Fruit fly (Drosophila melanogaster) whole organism, embryonic: ENCODE measurements around the gene Gr63a.

Experiments used
- Bteb2 ChIP-seq: fragments of 200-800 bp; sonication (Bioruptor generic); optimal IDR thresholded peaks from 2 replicates; lab custom pipeline; 2016; ENCODE audit warnings: missing biosample characterization, missing genetic modification characterization
- C15 ChIP-seq: fragments of 200-800 bp; sonication (Bioruptor generic); IDR thresholded peaks from 3 replicates; pipeline ENCODE4 v1.3.6; 2022; ENCODE audit warnings: missing biosample characterization, missing genetic modification characterization
- CG10267 ChIP-seq: fragments of 200-800 bp; sonication (Bioruptor generic); optimal IDR thresholded peaks from 2 replicates; lab custom pipeline; 2018; ENCODE audit warnings: missing biosample characterization, mild to moderate bottlenecking, missing genetic modification characterization, moderate library complexity
- CG11504 ChIP-seq: fragments of 200-800 bp; sonication (Bioruptor generic); optimal IDR thresholded peaks from 3 replicates; lab custom pipeline; 2019; ENCODE audit warnings: missing biosample characterization, mild to moderate bottlenecking, missing genetic modification characterization, moderate library complexity
- CG12219 ChIP-seq: fragments of 200-800 bp; sonication (Bioruptor generic); optimal IDR thresholded peaks from 3 replicates; lab custom pipeline; 2018; ENCODE audit warnings: missing biosample characterization, mild to moderate bottlenecking, missing genetic modification characterization
- CG12299 ChIP-seq: fragments of 200-800 bp; sonication (Bioruptor generic); optimal IDR thresholded peaks from 2 replicates; lab custom pipeline; 2018; ENCODE audit warnings: missing biosample characterization, mild to moderate bottlenecking, missing genetic modification characterization
- CG14667 ChIP-seq: fragments of 200-800 bp; sonication (Bioruptor generic); IDR thresholded peaks from 2 replicates; pipeline ENCODE4 v1.3.6; 2022; ENCODE audit warnings: missing biosample characterization, missing genetic modification characterization
- CG16813 ChIP-seq: fragments of 200-800 bp; sonication (Bioruptor generic); IDR thresholded peaks from 3 replicates; pipeline ENCODE4 v1.3.6; 2022; ENCODE audit warnings: missing biosample characterization, missing genetic modification characterization; ENCODE audit not compliant: partially characterized antibody
- CG16815 ChIP-seq: fragments of 200-800 bp; sonication (Bioruptor generic); optimal IDR thresholded peaks from 3 replicates; lab custom pipeline; 2017; ENCODE audit warnings: missing biosample characterization, mild to moderate bottlenecking, missing genetic modification characterization
- CG30431 ChIP-seq: fragments of 200-800 bp; sonication (Bioruptor generic); optimal IDR thresholded peaks from 2 replicates; lab custom pipeline; 2017; ENCODE audit warnings: missing biosample characterization, missing genetic modification characterization
- CG31441 ChIP-seq: fragments of 200-800 bp; sonication (Bioruptor generic); IDR thresholded peaks from 2 replicates; pipeline ENCODE4 v1.3.6; 2022; ENCODE audit warnings: missing biosample characterization, missing genetic modification characterization
- CG32767 ChIP-seq: fragments of 200-800 bp; sonication (Bioruptor generic); IDR thresholded peaks from 2 replicates; pipeline ENCODE4 v1.3.6; 2022; ENCODE audit warnings: missing biosample characterization, missing genetic modification characterization
- CG34376 ChIP-seq: fragments of 200-800 bp; sonication (Bioruptor generic); optimal IDR thresholded peaks from 2 replicates; lab custom pipeline; 2018; ENCODE audit warnings: missing biosample characterization, mild to moderate bottlenecking, missing genetic modification characterization
- CG42726 ChIP-seq: fragments of 200-800 bp; sonication (Bioruptor generic); IDR thresholded peaks from 2 replicates; pipeline ENCODE4 v1.3.6; 2022; ENCODE audit warnings: missing biosample characterization, missing genetic modification characterization; ENCODE audit not compliant: partially characterized antibody
- CG4424 ChIP-seq: fragments of 200-800 bp; sonication (Bioruptor generic); optimal IDR thresholded peaks from 3 replicates; lab custom pipeline; 2016; ENCODE audit warnings: missing biosample characterization, missing genetic modification characterization
- CG5953 ChIP-seq: fragments of 200-800 bp; sonication (Bioruptor generic); IDR thresholded peaks from 2 replicates; pipeline ENCODE4 v1.3.6; 2022; ENCODE audit warnings: missing biosample characterization, missing genetic modification characterization
- CG7271 ChIP-seq: fragments of 200-800 bp; sonication (Bioruptor generic); optimal IDR thresholded peaks from 2 replicates; lab custom pipeline; 2018; ENCODE audit warnings: missing biosample characterization, mild to moderate bottlenecking, missing genetic modification characterization, moderate library complexity
- CG7963 ChIP-seq: fragments of 200-800 bp; sonication (Bioruptor generic); IDR thresholded peaks from 3 replicates; pipeline ENCODE4 v1.3.6; 2022; ENCODE audit warnings: missing biosample characterization, missing genetic modification characterization; ENCODE audit not compliant: partially characterized antibody
- CG8924 ChIP-seq: fragments of 200-800 bp; optimal IDR thresholded peaks from 3 replicates; lab custom pipeline; 2019; ENCODE audit warnings: missing biosample characterization, mild to moderate bottlenecking, missing genetic modification characterization, moderate library complexity
- CG9215 ChIP-seq: fragments of 200-800 bp; sonication (Bioruptor generic); IDR thresholded peaks from 2 replicates; pipeline ENCODE4 v1.3.6; 2022; ENCODE audit warnings: missing biosample characterization, missing genetic modification characterization
- CG9797 ChIP-seq: fragments of 200-800 bp; sonication (Bioruptor generic); optimal IDR thresholded peaks from 3 replicates; lab custom pipeline; 2018; ENCODE audit warnings: missing biosample characterization, mild to moderate bottlenecking, missing genetic modification characterization
- CrebB ChIP-seq: fragments of 200-800 bp; sonication (Bioruptor generic); optimal IDR thresholded peaks from 3 replicates; lab custom pipeline; 2018; ENCODE audit warnings: missing biosample characterization, mild to moderate bottlenecking, missing genetic modification characterization
- Dbx ChIP-seq: fragments of 200-800 bp; sonication (Bioruptor generic); IDR thresholded peaks from 3 replicates; pipeline ENCODE4 v1.3.6; 2022; ENCODE audit warnings: missing biosample characterization, missing genetic modification characterization
- E2f2 ChIP-seq: fragments of 200-800 bp; sonication (Bioruptor generic); IDR thresholded peaks from 2 replicates; pipeline ENCODE4 v1.3.6; 2022; ENCODE audit warnings: missing biosample characterization, missing genetic modification characterization
- Hr3 ChIP-seq: fragments of 200-800 bp; sonication (Bioruptor generic); optimal IDR thresholded peaks from 3 replicates; lab custom pipeline; 2016; ENCODE audit warnings: missing biosample characterization, missing genetic modification characterization
- Hr78 ChIP-seq, 2 experiments: fragments of 200-800 bp in 1 of 2; fragments of >200 bp in 1 of 2; sonication (Bioruptor generic) in 1 of 2; optimal IDR thresholded peaks; 2 replicates each; lab custom pipeline; 2017 to 2019; ENCODE audit warnings: missing biosample characterization in 2 of 2, missing genetic modification characterization in 2 of 2, mild to moderate bottlenecking in 1 of 2, moderate library complexity in 1 of 2
- Hsf ChIP-seq: fragments of 200-800 bp; sonication (Bioruptor generic); optimal IDR thresholded peaks from 3 replicates; lab custom pipeline; 2016; ENCODE audit warnings: missing biosample characterization, missing genetic modification characterization
- Jarid2 ChIP-seq: fragments of 200-800 bp; sonication (Bioruptor generic); optimal IDR thresholded peaks from 3 replicates; lab custom pipeline; 2017; ENCODE audit warnings: mild to moderate bottlenecking, missing biosample characterization, missing genetic modification reagents, missing genetic modification characterization
- Mrtf ChIP-seq: fragments of 200-800 bp; sonication (Bioruptor generic); IDR thresholded peaks from 3 replicates; pipeline ENCODE4 v1.3.6; 2022; ENCODE audit warnings: missing biosample characterization, missing genetic modification characterization
- Nf-YA ChIP-seq: fragments of 200-800 bp; sonication (Bioruptor generic); IDR thresholded peaks from 2 replicates; pipeline ENCODE4 v1.3.6; 2022; ENCODE audit warnings: missing biosample characterization, missing genetic modification characterization
- Nf-YC ChIP-seq: fragments of 200-800 bp; optimal IDR thresholded peaks from 3 replicates; lab custom pipeline; 2019; ENCODE audit warnings: missing biosample characterization, mild to moderate bottlenecking, missing genetic modification characterization, moderate library complexity
- Oli ChIP-seq: fragments of 200-800 bp; sonication (Bioruptor generic); optimal IDR thresholded peaks from 2 replicates; lab custom pipeline; 2018; ENCODE audit warnings: missing biosample characterization, mild to moderate bottlenecking, missing genetic modification characterization, moderate library complexity
- Pdp1 ChIP-seq, 2 experiments: fragments of 200-800 bp; sonication (Bioruptor generic); optimal IDR thresholded peaks; 3 replicates each; lab custom pipeline; 2016; ENCODE audit warnings: missing biosample characterization in 2 of 2, missing genetic modification characterization in 2 of 2, mild to moderate bottlenecking in 1 of 2, moderate library complexity in 1 of 2
- TFAM ChIP-seq: fragments of 200-800 bp; sonication (Bioruptor generic); optimal IDR thresholded peaks from 2 replicates; lab custom pipeline; 2017; ENCODE audit warnings: missing biosample characterization, missing genetic modification characterization, inconsistent platforms
- Tbp ChIP-seq: fragments of >200 bp; optimal IDR thresholded peaks from 2 replicates; lab custom pipeline; 2018; ENCODE audit warnings: missing biosample characterization, missing genetic modification characterization
- al ChIP-seq: fragments of 200-800 bp; sonication (Bioruptor generic); IDR thresholded peaks from 2 replicates; pipeline ENCODE4 v1.3.6; 2022; ENCODE audit warnings: missing biosample characterization, missing genetic modification characterization
- ase ChIP-seq: fragments of 200-800 bp; sonication (Bioruptor generic); IDR thresholded peaks from 3 replicates; pipeline ENCODE4 v1.3.6; 2022; ENCODE audit warnings: missing biosample characterization, missing genetic modification characterization
- corto ChIP-seq: fragments of 200-800 bp; sonication (Bioruptor generic); optimal IDR thresholded peaks from 2 replicates; lab custom pipeline; 2016; ENCODE audit warnings: missing biosample characterization, mild to moderate bottlenecking, missing genetic modification characterization, moderate library complexity
- dmrt99B ChIP-seq: fragments of 200-800 bp; sonication (Bioruptor generic); optimal IDR thresholded peaks from 2 replicates; lab custom pipeline; 2018; ENCODE audit warnings: missing biosample characterization, mild to moderate bottlenecking, missing genetic modification characterization, moderate library complexity
- emc ChIP-seq: fragments of 200-800 bp; sonication (Bioruptor generic); optimal IDR thresholded peaks from 2 replicates; lab custom pipeline; 2016; ENCODE audit warnings: missing biosample characterization, missing genetic modification characterization
- ken ChIP-seq: fragments of 200-800 bp; sonication (Bioruptor generic); IDR thresholded peaks from 3 replicates; pipeline ENCODE4 v1.3.6; 2022; ENCODE audit warnings: missing biosample characterization, missing genetic modification characterization
- otp ChIP-seq: fragments of 200-800 bp; sonication (Bioruptor generic); IDR thresholded peaks from 3 replicates; pipeline ENCODE4, ENCODE4 v1.3.6; 2022; ENCODE audit warnings: missing biosample characterization, missing genetic modification characterization
- pfk ChIP-seq: fragments of 200-800 bp; sonication (Bioruptor generic); optimal IDR thresholded peaks from 2 replicates; lab custom pipeline; 2018; ENCODE audit warnings: missing biosample characterization, mild to moderate bottlenecking, missing genetic modification characterization, moderate library complexity
- pita ChIP-seq: fragments of 200-800 bp; sonication (Bioruptor generic); optimal IDR thresholded peaks from 2 replicates; lab custom pipeline; 2017; ENCODE audit warnings: missing biosample characterization, mild to moderate bottlenecking, missing genetic modification characterization
- repo ChIP-seq: fragments of 200-800 bp; sonication (Bioruptor generic); optimal IDR thresholded peaks from 2 replicates; lab custom pipeline; 2016; ENCODE audit warnings: missing biosample characterization, missing genetic modification characterization
- sima ChIP-seq: fragments of 200-800 bp; sonication (Bioruptor generic); optimal IDR thresholded peaks from 2 replicates; lab custom pipeline; 2016; ENCODE audit warnings: missing biosample characterization, missing genetic modification characterization
- slp2 ChIP-seq: fragments of 200-800 bp; sonication (Bioruptor generic); optimal IDR thresholded peaks from 2 replicates; lab custom pipeline; 2016; ENCODE audit warnings: missing biosample characterization, missing genetic modification characterization
- sug ChIP-seq: fragments of 200-800 bp; optimal IDR thresholded peaks from 2 replicates; lab custom pipeline; 2019; ENCODE audit warnings: missing biosample characterization, mild to moderate bottlenecking, missing genetic modification characterization, moderate library complexity
- tap ChIP-seq: fragments of 200-800 bp; optimal IDR thresholded peaks from 3 replicates; lab custom pipeline; 2019; ENCODE audit warnings: missing biosample characterization, mild to moderate bottlenecking, missing genetic modification characterization, moderate library complexity
- tio ChIP-seq: fragments of 200-800 bp; sonication (Bioruptor generic); optimal IDR thresholded peaks from 2 replicates; lab custom pipeline; 2017; ENCODE audit warnings: missing biosample characterization, missing genetic modification characterization, inconsistent platforms
- zen ChIP-seq: fragments of 200-800 bp; sonication (Bioruptor generic); optimal IDR thresholded peaks from 3 replicates; lab custom pipeline; 2018; ENCODE audit warnings: missing biosample characterization, mild to moderate bottlenecking, missing genetic modification characterization, moderate library complexity
- zf30C ChIP-seq: fragments of 200-800 bp; sonication (Bioruptor generic); optimal IDR thresholded peaks from 3 replicates; lab custom pipeline; 2018; ENCODE audit warnings: missing biosample characterization, mild to moderate bottlenecking, missing genetic modification characterization

The Gr63a gene

dm6 chr3L:3851847-3852246 lies 44.6 kb downstream of the Gr63a start (continued):
- no peak for TF ChIP-seq CG7271 (tag; lab: Kevin White, UChicago)
- TF ChIP-seq Dbx (GFP tag; lab: Robert Waterston, UW): no peak
- TF ChIP-seq CG9215 (GFP tag; lab: Robert Waterston, UW): no peak
- TF ChIP-seq sug (tag; lab: Kevin White, UChicago): no peak
- no peak for TF ChIP-seq tap (tag; lab: Kevin White, UChicago)
- TF ChIP-seq CG9797: no peak
- TF ChIP-seq CG16813 (GFP tag; lab: Robert Waterston, UW): no peak
- TF ChIP-seq CG31441 (GFP tag; lab: Robert Waterston, UW): peak; percentile 52
- peak; percentile 45 for TF ChIP-seq CG11504 (tag; lab: Kevin White, UChicago)
- TF ChIP-seq sima (GFP tag; lab: Kevin White, UChicago): no peak
- peak; percentile 41 for TF ChIP-seq Oli (tag; lab: Kevin White, UChicago)
- peak; percentile 44 for TF ChIP-seq dmrt99B (tag; lab: Kevin White, UChicago)
- TF ChIP-seq Bteb2 (GFP tag; lab: Kevin White, UChicago): no peak
- no peak for TF ChIP-seq repo (GFP tag; lab: Kevin White, UChicago)
- peak; percentile 12 for TF ChIP-seq Hsf (GFP tag; lab: Kevin White, UChicago)
- peak; percentile 31 to 34 for TF ChIP-seq Pdp1 (GFP tag; optimal IDR thresholded peaks at IDR 0.05; lab: Kevin White, UChicago)
- no peak for TF ChIP-seq tio (GFP tag; lab: Kevin White, UChicago)
- TF ChIP-seq Hr78 (GFP tag; optimal IDR thresholded peaks at IDR 0.05; lab: Kevin White, UChicago): no peak
- no peak for TF ChIP-seq CG7963 (GFP tag; lab: Robert Waterston, UW)
- no peak for TF ChIP-seq ken (GFP tag; lab: Robert Waterston, UW)
- TF ChIP-seq TFAM (GFP tag; lab: Kevin White, UChicago): no peak
- TF ChIP-seq CG5953: no peak
- TF ChIP-seq CG8924 (tag; lab: Kevin White, UChicago): peak; percentile 26
- TF ChIP-seq CG42726 (GFP tag; lab: Robert Waterston, UW): no peak
- peak; percentile 15 for TF ChIP-seq zf30C (GFP tag; lab: Kevin White, UChicago)
- TF ChIP-seq CG12219 (GFP tag; lab: Kevin White, UChicago): peak; percentile 27
- no peak for TF ChIP-seq CrebB (tag; lab: Kevin White, UChicago)
- no peak for TF ChIP-seq al (GFP tag; lab: Robert Waterston, UW)
- peak; percentile 6 for TF ChIP-seq CG16815 (GFP tag; lab: Kevin White, UChicago)
- TF ChIP-seq otp (GFP tag; lab: Robert Waterston, UW): no peak
- TF ChIP-seq corto (GFP tag; lab: Kevin White, UChicago): no peak
- no peak for TF ChIP-seq Nf-YA (GFP tag; lab: Robert Waterston, UW)
- no peak for TF ChIP-seq Nf-YC (tag; lab: Kevin White, UChicago)
- no peak for TF ChIP-seq C15 (GFP tag; lab: Robert Waterston, UW)
- TF ChIP-seq CG30431 (GFP tag; lab: Kevin White, UChicago): peak; percentile 0
- no peak for TF ChIP-seq E2f2
- TF ChIP-seq pfk (GFP tag; lab: Kevin White, UChicago): no peak
- TF ChIP-seq ase (GFP tag; lab: Robert Waterston, UW): no peak
- no peak for TF ChIP-seq CG32767 (GFP tag; lab: Robert Waterston, UW)
- no peak for TF ChIP-seq pita
- TF ChIP-seq CG12299: no peak
- no peak for TF ChIP-seq Tbp (GFP tag; lab: Kevin White, UChicago)
- TF ChIP-seq CG10267 (tag; lab: Kevin White, UChicago): peak; percentile 48
- TF ChIP-seq CG14667 (GFP tag; lab: Robert Waterston, UW): peak; percentile 33; the same call in 1 of the 2 replicates
- peak; percentile 22 for TF ChIP-seq Hr3 (GFP tag; lab: Kevin White, UChicago)
- TF ChIP-seq CG34376 (GFP tag; lab: Kevin White, UChicago): no peak
- TF ChIP-seq slp2 (GFP tag; lab: Kevin White, UChicago): no peak
- TF ChIP-seq Jarid2 (GFP tag; lab: Kevin White, UChicago): no peak
- peak; percentile 61 for TF ChIP-seq CG4424 (GFP tag; lab: Kevin White, UChicago)
- no peak for TF ChIP-seq emc
- no peak for TF ChIP-seq zen (tag; lab: Kevin White, UChicago)
- no peak for TF ChIP-seq Mrtf (GFP tag; lab: Robert Waterston, UW)
